Fruit fly (Drosophila melanogaster) whole organism, prepupa: ENCODE measurements around the gene CG43355.

Experiments used
- Blimp-1 ChIP-seq: fragments of 200-800 bp; sonication (Bioruptor generic); optimal IDR thresholded peaks from 3 replicates; lab custom pipeline; 2017; ENCODE audit warnings: missing biosample characterization, missing genetic modification characterization, mild to moderate bottlenecking, moderate library complexity, missing genetic modification reagents
- CG10631 ChIP-seq: fragments of 200-800 bp; sonication (Bioruptor generic); optimal IDR thresholded peaks from 2 replicates; lab custom pipeline; 2016; ENCODE audit warnings: missing biosample characterization, missing genetic modification characterization
- CG10669 ChIP-seq: fragments of 200-800 bp; sonication (Bioruptor generic); optimal IDR thresholded peaks from 3 replicates; lab custom pipeline; 2018; ENCODE audit warnings: missing biosample characterization, mild to moderate bottlenecking, missing genetic modification characterization, moderate library complexity
- CG11902 ChIP-seq: fragments of 200-800 bp; sonication (Bioruptor generic); optimal IDR thresholded peaks from 3 replicates; lab custom pipeline; 2016; ENCODE audit warnings: missing biosample characterization, missing genetic modification characterization
- CG15336 ChIP-seq: fragments of 200-800 bp; sonication (Bioruptor generic); IDR thresholded peaks from 2 replicates; pipeline ENCODE4 v1.3.6; 2022; ENCODE audit warnings: missing biosample characterization, missing genetic modification characterization
- CG1621 ChIP-seq: fragments of 200-800 bp; sonication (Bioruptor generic); optimal IDR thresholded peaks from 3 replicates; lab custom pipeline; 2018; ENCODE audit warnings: missing biosample characterization, mild to moderate bottlenecking, missing genetic modification characterization
- CG16779 ChIP-seq: fragments of 200-800 bp; sonication (Bioruptor generic); optimal IDR thresholded peaks from 3 replicates; lab custom pipeline; 2017; ENCODE audit warnings: missing biosample characterization, mild to moderate bottlenecking, missing genetic modification characterization
- CG3032 ChIP-seq: fragments of 200-800 bp; optimal IDR thresholded peaks from 2 replicates; lab custom pipeline; 2019; ENCODE audit warnings: missing biosample characterization, mild to moderate bottlenecking, missing genetic modification characterization, moderate library complexity
- CG32006 ChIP-seq: fragments of 200-800 bp; sonication (Bioruptor generic); optimal IDR thresholded peaks from 3 replicates; lab custom pipeline; 2017; ENCODE audit warnings: missing biosample characterization, mild to moderate bottlenecking, missing genetic modification characterization
- CG34406 ChIP-seq: fragments of 200-800 bp; sonication (Bioruptor generic); optimal IDR thresholded peaks from 3 replicates; lab custom pipeline; 2016; ENCODE audit warnings: missing biosample characterization, missing genetic modification characterization
- CG3919 ChIP-seq: fragments of 200-800 bp; sonication (Bioruptor generic); optimal IDR thresholded peaks from 3 replicates; lab custom pipeline; 2016; ENCODE audit warnings: missing biosample characterization, missing genetic modification characterization
- CG4318 ChIP-seq: fragments of 200-800 bp; sonication (Bioruptor generic); optimal IDR thresholded peaks from 3 replicates; lab custom pipeline; 2017; ENCODE audit warnings: missing biosample characterization, mild to moderate bottlenecking, missing genetic modification characterization
- CG6163 ChIP-seq: fragments of 200-800 bp; sonication (Bioruptor generic); IDR thresholded peaks from 3 replicates; pipeline ENCODE4 v1.3.6; 2022; ENCODE audit warnings: missing biosample characterization, missing genetic modification characterization
- CG6276 ChIP-seq: fragments of 200-800 bp; sonication (Bioruptor generic); optimal IDR thresholded peaks from 2 replicates; lab custom pipeline; 2017; ENCODE audit warnings: missing biosample characterization, mild to moderate bottlenecking, missing genetic modification characterization
- CG6808 ChIP-seq: fragments of 200-800 bp; sonication (Bioruptor generic); optimal IDR thresholded peaks from 3 replicates; lab custom pipeline; 2017; ENCODE audit warnings: missing biosample characterization, missing genetic modification characterization, mild to moderate bottlenecking, moderate library complexity, missing genetic modification reagents
- CG6854 ChIP-seq: fragments of 200-800 bp; sonication (Bioruptor generic); optimal IDR thresholded peaks from 2 replicates; lab custom pipeline; 2017; ENCODE audit warnings: missing biosample characterization, mild to moderate bottlenecking, missing genetic modification characterization
- CG8119 ChIP-seq: fragments of 200-800 bp; sonication (Bioruptor generic); IDR thresholded peaks from 3 replicates; pipeline ENCODE4 v1.3.6; 2022; ENCODE audit warnings: missing biosample characterization, missing genetic modification characterization
- CG8319 ChIP-seq: fragments of 200-800 bp; sonication (Bioruptor generic); optimal IDR thresholded peaks from 3 replicates; lab custom pipeline; 2016; ENCODE audit warnings: missing biosample characterization, missing genetic modification characterization
- Eip78C ChIP-seq: fragments of 200-800 bp; sonication (Bioruptor generic); peaks from one replicate; lab custom pipeline; 2016; ENCODE audit warnings: missing biosample characterization, missing genetic modification characterization
- Eip93F ChIP-seq: fragments of 200-800 bp; sonication (Bioruptor generic); optimal IDR thresholded peaks from 2 replicates; lab custom pipeline; 2016; ENCODE audit warnings: missing biosample characterization, mild to moderate bottlenecking, missing genetic modification characterization
- Gug ChIP-seq: fragments of 200-800 bp; sonication (Bioruptor generic); IDR thresholded peaks from 2 replicates; pipeline ENCODE4 v1.3.6; 2022; ENCODE audit warnings: missing biosample characterization, missing genetic modification characterization
- Hr39 ChIP-seq: fragments of 200-800 bp; sonication (Bioruptor generic); optimal IDR thresholded peaks from 2 replicates; lab custom pipeline; 2016; ENCODE audit warnings: missing biosample characterization, missing genetic modification characterization
- Hr4 ChIP-seq: fragments of 200-800 bp; sonication (Bioruptor generic); optimal IDR thresholded peaks from 3 replicates; lab custom pipeline; 2016; ENCODE audit warnings: missing biosample characterization, missing genetic modification characterization
- Lpt ChIP-seq: fragments of 200-800 bp; sonication (Bioruptor generic); optimal IDR thresholded peaks from 3 replicates; lab custom pipeline; 2016; ENCODE audit warnings: missing biosample characterization, missing genetic modification characterization
- Met ChIP-seq: fragments of 200-800 bp; sonication (Bioruptor generic); optimal IDR thresholded peaks from 3 replicates; lab custom pipeline; 2016; ENCODE audit warnings: missing biosample characterization, missing genetic modification characterization
- Smox ChIP-seq: fragments of 200-800 bp; sonication (Bioruptor generic); optimal IDR thresholded peaks from 3 replicates; lab custom pipeline; 2016; ENCODE audit warnings: missing biosample characterization, missing genetic modification characterization
- Sox102F ChIP-seq: fragments of 200-800 bp; sonication (Bioruptor generic); optimal IDR thresholded peaks from 2 replicates; lab custom pipeline; 2016; ENCODE audit warnings: missing biosample characterization, mild to moderate bottlenecking, missing genetic modification characterization
- Sox15 ChIP-seq: fragments of 200-800 bp; sonication (Bioruptor generic); optimal IDR thresholded peaks from 3 replicates; lab custom pipeline; 2016; ENCODE audit warnings: missing biosample characterization, missing genetic modification characterization
- achi ChIP-seq: fragments of 200-800 bp; sonication (Bioruptor generic); optimal IDR thresholded peaks from 3 replicates; lab custom pipeline; 2016; ENCODE audit warnings: missing biosample characterization, missing genetic modification characterization
- acj6 ChIP-seq: fragments of 200-800 bp; sonication (Bioruptor generic); optimal IDR thresholded peaks from 3 replicates; lab custom pipeline; 2016; ENCODE audit warnings: missing biosample characterization, missing genetic modification characterization
- dac ChIP-seq: fragments of 200-800 bp; sonication (Bioruptor generic); optimal IDR thresholded peaks from 2 replicates; lab custom pipeline; 2017; ENCODE audit warnings: missing biosample characterization, mild to moderate bottlenecking, missing genetic modification characterization
- eg ChIP-seq: fragments of 200-800 bp; sonication (Bioruptor generic); IDR thresholded peaks from 3 replicates; pipeline ENCODE4 v1.3.6; 2022; ENCODE audit warnings: missing biosample characterization, missing genetic modification characterization
- fd85E ChIP-seq: fragments of 200-800 bp; sonication (Bioruptor generic); optimal IDR thresholded peaks from 3 replicates; lab custom pipeline; 2016; ENCODE audit warnings: missing biosample characterization, missing genetic modification characterization
- fkh ChIP-seq: fragments of 200-800 bp; sonication (Bioruptor generic); optimal IDR thresholded peaks from 3 replicates; lab custom pipeline; 2017; ENCODE audit warnings: missing biosample characterization, mild to moderate bottlenecking, missing genetic modification characterization, moderate library complexity
- lz ChIP-seq: fragments of 200-800 bp; sonication (Bioruptor generic); optimal IDR thresholded peaks from 3 replicates; lab custom pipeline; 2016; ENCODE audit warnings: missing biosample characterization, missing genetic modification characterization
- salr ChIP-seq, 2 experiments: fragments of 200-800 bp; sonication (Bioruptor generic); optimal IDR thresholded peaks; 3 replicates each; lab custom pipeline; 2016 to 2018; ENCODE audit warnings: missing biosample characterization in 2 of 2, missing genetic modification characterization in 2 of 2, mild to moderate bottlenecking in 1 of 2
- spab ChIP-seq: fragments of 200-800 bp; sonication (Bioruptor generic); optimal IDR thresholded peaks from 2 replicates; lab custom pipeline; 2017; ENCODE audit warnings: missing biosample characterization, mild to moderate bottlenecking, missing genetic modification characterization, missing genetic modification reagents
- ss ChIP-seq, 2 experiments: fragments of 200-800 bp; sonication (Bioruptor generic); optimal IDR thresholded peaks; 2 replicates in 1 of 2; 3 replicates in 1 of 2; lab custom pipeline; 2017 to 2018; ENCODE audit warnings: mild to moderate bottlenecking in 2 of 2, missing biosample characterization in 2 of 2, missing genetic modification characterization in 2 of 2, moderate library complexity in 1 of 2
- vri ChIP-seq: fragments of 200-800 bp; sonication (Bioruptor generic); optimal IDR thresholded peaks from 3 replicates; lab custom pipeline; 2016; ENCODE audit warnings: missing biosample characterization, mild to moderate bottlenecking, missing genetic modification characterization

CG43355 gene

DNA sequence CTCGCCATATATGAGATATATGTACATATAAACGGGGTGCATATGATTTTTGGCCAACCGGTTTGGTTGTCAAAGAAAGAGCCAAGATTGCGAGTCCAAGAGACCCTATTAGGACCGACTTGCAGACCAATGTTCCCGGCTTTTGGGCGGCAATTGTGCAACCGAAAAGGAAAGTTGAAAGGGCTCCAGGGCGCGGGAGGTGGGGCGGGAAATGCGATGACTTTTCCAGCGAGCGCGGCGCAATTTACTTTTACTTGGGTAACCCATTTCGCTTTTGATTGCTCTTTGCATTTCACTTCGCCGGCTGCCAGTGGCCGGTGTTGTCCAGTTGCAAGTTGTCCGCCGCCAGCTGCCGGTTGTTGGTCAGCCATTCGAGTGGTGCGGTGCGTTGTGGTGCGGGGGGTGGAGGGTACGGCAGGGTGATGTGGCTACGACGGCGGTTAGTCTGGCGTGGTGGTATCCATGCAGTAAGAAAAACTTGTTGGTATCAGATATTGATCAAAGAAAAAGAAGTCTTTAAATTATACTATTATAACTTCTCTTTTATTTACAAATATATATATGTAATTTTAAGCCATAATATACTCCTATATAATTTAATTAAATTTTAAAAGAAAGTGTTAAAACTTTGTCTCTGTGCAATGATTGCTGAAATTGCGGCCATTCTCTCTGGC, 20.5 kb downstream of the CG43355 start (continued):
- TF ChIP-seq CG11902 (GFP tag; lab: Kevin White, UChicago) (no peak), CG4318 (GFP tag; lab: Kevin White, UChicago) (peak; percentile 51), salr (GFP tag; optimal IDR thresholded peaks at IDR 0.05; lab: Kevin White, UChicago) (no peak), vri (no peak), Blimp-1 (GFP tag; lab: Kevin White, UChicago) (peak; percentile 98), dac (GFP tag; lab: Kevin White, UChicago) (peak; percentile 19), CG3032 (no peak), Gug (GFP tag; lab: Robert Waterston, UW) (peak; percentile 25; the same call in 1 of the 2 replicates), acj6 (no peak), CG3919 (no peak), eg (peak; percentile 80)

DNA sequence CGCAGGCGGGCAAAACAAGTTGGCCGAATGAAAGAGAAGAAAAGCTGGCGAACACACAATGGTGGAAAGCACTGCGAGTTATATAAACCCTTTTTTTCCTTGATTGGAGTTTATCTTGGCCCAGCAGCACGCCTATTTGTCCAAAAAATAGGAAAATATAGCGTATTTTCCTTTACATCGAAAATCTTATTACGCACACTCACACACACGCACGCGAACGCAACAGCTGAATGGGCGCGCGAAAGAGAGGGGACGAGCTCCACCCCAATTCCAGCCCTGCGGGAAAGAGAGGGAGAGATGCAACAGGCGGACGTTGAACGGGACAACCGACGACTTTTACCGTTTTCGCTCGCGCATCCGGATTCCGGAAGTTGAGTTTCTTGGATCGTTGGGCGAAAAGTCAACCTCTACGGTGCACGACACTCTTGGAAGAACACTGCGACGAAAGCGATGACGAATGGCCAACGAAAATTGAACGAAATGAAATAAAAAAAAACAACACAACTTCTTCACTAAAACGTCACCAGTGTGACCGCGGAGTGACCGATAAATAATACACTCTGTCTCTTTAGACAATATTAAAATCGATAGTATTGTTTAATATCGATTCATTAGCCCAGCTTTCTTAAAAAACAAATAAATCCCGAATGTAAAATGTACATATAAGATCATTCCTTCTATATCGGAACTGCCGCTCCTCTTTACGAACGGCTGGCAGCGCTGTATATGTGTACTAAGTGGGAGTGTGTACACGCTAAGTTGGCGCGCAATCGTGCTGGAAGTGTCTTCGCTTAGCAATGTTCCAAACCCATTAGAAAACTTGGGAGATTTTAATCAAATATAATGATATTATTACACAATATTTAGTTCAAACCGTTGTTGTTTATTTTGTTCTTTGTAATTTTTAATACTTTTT, 32.3 kb downstream of the CG43355 start, which contains the start of the genes Dlg5 and CG4970:
TSS of gene Dlg5 (minus strand) at position 556 of the 916 bp plus-strand sequence.
TSS of gene CG4970 (plus strand) at position 866 of the 916 bp plus-strand sequence.
- TF ChIP-seq CG6276 (GFP tag; lab: Kevin White, UChicago) = no peak
- no peak for TF ChIP-seq CG32006 (GFP tag; lab: Kevin White, UChicago)
- no peak for TF ChIP-seq CG8319 (GFP tag; lab: Kevin White, UChicago)
- TF ChIP-seq CG8119 (GFP tag; lab: Robert Waterston, UW) = 0 out of 3 replicates have a peak, but pooled peaks have one; percentile 16
- TF ChIP-seq CG6163 = no peak
- no peak for TF ChIP-seq Gug (GFP tag; lab: Robert Waterston, UW)
- no peak for TF ChIP-seq Eip93F (GFP tag; lab: Kevin White, UChicago)
- no peak for TF ChIP-seq CG4318 (GFP tag; lab: Kevin White, UChicago)
- TF ChIP-seq CG6854 (GFP tag; lab: Kevin White, UChicago) = peak; percentile 80
- TF ChIP-seq Met (GFP tag; lab: Kevin White, UChicago) = no peak
- TF ChIP-seq achi (GFP tag; lab: Kevin White, UChicago) = no peak
- TF ChIP-seq Lpt (GFP tag; lab: Kevin White, UChicago) = no peak
- TF ChIP-seq vri = peak; percentile 2
- TF ChIP-seq salr (GFP tag; optimal IDR thresholded peaks at IDR 0.05; lab: Kevin White, UChicago) = no peak
- TF ChIP-seq CG34406 (GFP tag; lab: Kevin White, UChicago) = peak; percentile 19
- peak in 1 of 2 experiments; percentile 0 for TF ChIP-seq ss (GFP tag; optimal IDR thresholded peaks at IDR 0.05; lab: Kevin White, UChicago)
- TF ChIP-seq Sox102F (GFP tag; lab: Kevin White, UChicago) = no peak
- TF ChIP-seq Eip78C (GFP tag; lab: Kevin White, UChicago) = peak; percentile 66
- TF ChIP-seq CG15336 = peak; percentile 26; the same call in 1 of the 2 replicates
- peak; percentile 35; the same call in 1 of the 3 replicates for TF ChIP-seq eg
- no peak for TF ChIP-seq Sox15 (GFP tag; lab: Kevin White, UChicago)
- TF ChIP-seq CG16779 (tag; lab: Kevin White, UChicago) = peak; percentile 64
- TF ChIP-seq spab = no peak
- TF ChIP-seq CG10669 (GFP tag; lab: Kevin White, UChicago) = no peak

DNA sequence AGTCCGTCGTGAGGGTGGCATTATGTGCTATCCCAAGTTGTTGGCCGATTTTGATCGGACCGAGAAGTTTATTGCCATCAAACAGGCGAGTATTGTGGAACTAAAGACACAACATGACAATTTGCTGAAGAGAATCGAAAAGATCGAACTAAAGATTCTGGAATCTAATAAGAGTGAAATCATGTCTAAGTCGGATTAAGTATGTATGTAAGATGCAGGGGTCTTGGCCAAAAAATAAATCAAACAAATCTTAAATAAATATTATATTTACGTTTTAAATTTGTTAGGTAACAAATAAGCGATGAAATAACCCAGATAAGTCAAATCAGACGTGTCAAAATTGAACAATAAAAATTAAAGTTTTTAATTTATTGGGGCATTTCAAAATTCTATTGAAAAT, 35.0 kb downstream of the CG43355 start, which contains the start of gene CG14929:
TSS of gene CG14929 (plus strand) at position 301 of the 400 bp plus-strand sequence.
- no peak for TF ChIP-seq CG6808 (GFP tag; lab: Kevin White, UChicago)
- no peak for TF ChIP-seq CG6854 (GFP tag; lab: Kevin White, UChicago)
- TF ChIP-seq Hr4 (GFP tag; lab: Kevin White, UChicago) = no peak
- no peak for TF ChIP-seq Smox
- no peak for TF ChIP-seq CG1621 (tag; lab: Kevin White, UChicago)
- TF ChIP-seq Gug (GFP tag; lab: Robert Waterston, UW) = no peak
- no peak for TF ChIP-seq salr (GFP tag; optimal IDR thresholded peaks at IDR 0.05; lab: Kevin White, UChicago)
- no peak for TF ChIP-seq Hr39 (GFP tag; lab: Kevin White, UChicago)
- no peak for TF ChIP-seq CG15336
- no peak for TF ChIP-seq lz (GFP tag; lab: Kevin White, UChicago)
- no peak for TF ChIP-seq fd85E (GFP tag; lab: Kevin White, UChicago)
- no peak for TF ChIP-seq fkh (GFP tag; lab: Kevin White, UChicago)
- TF ChIP-seq CG10631 (GFP tag; lab: Kevin White, UChicago) = no peak
- no peak for TF ChIP-seq achi (GFP tag; lab: Kevin White, UChicago)
